Fruit fly (Drosophila melanogaster) Kc167 (cell line): ENCODE measurements around the gene CG31705.

Source experiments
- Myc ChIP-seq: fragments of >200 bp; optimal IDR thresholded peaks from 2 replicates; lab custom pipeline; 2017; ENCODE audit warnings: missing external identifiers
- Sin3A ChIP-seq: fragments of >200 bp; optimal IDR thresholded peaks from 2 replicates; lab custom pipeline; 2018; ENCODE audit warnings: missing external identifiers
- h ChIP-seq: fragments of >200 bp; optimal IDR thresholded peaks from 3 replicates; lab custom pipeline; 2018; ENCODE audit warnings: missing external identifiers
- insv ChIP-seq: fragments of >200 bp; optimal IDR thresholded peaks from 3 replicates; lab custom pipeline; 2018; ENCODE audit warnings: missing external identifiers
- psq ChIP-seq: fragments of >200 bp; optimal IDR thresholded peaks from 2 replicates; lab custom pipeline; 2017; ENCODE audit warnings: missing external identifiers
- ttk ChIP-seq: sonication (Bioruptor generic); optimal IDR thresholded peaks from 2 replicates; lab custom pipeline; 2017; ENCODE audit warnings: missing external identifiers

The CG31705 gene

DNA sequence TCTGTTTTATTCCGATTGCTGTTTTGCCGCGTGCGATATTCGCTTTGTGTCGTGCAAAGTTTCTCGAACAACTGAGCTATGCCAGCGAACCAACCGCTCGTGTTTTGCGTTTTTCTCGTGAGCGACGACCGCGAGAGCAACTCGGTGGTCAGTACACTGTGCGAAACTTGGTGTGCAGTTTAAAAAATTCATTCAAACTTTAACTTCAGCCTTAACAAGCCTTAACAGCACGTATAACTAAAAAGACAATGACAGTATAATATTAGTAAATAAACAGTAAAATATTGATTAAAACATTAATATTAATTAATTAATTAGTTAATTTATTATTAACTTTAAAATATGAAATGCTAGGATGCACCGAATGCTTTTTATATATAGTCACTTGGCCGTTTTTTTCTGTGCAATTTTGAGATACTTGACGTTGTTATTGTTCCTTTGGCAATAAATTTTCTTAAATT lies at the start of gene CG31705:
Gene CG31705 (minus strand): TSS at position 77 of the 461 bp plus-strand sequence.
- TF ChIP-seq h (no peak), Sin3A (lab: Kevin White, UChicago) (no peak), Myc (lab: Kevin White, UChicago) (no peak), ttk (lab: Kevin White, UChicago) (no peak), insv (lab: Kevin White, UChicago) (no peak), psq (lab: Kevin White, UChicago) (no peak)

DNA sequence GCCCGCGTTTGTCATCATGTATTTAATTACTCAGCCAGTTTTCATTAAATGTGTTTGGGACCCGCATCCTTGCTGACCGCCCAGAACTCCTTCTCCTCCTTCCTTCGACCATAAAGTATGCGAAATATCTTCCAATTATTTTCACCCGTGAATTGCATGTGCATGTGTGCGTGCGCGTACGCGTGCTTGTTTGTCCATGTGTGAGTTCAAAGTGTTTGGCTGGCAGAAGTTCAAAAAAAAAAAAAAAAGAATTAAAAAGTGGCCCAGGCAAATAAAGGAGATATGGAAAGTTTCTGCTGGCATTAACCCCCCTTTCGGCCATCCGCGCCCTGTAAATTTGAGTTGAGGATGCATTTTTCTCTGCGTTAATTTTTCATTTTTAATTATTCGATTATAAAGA lies 25.8 kb upstream of the CG31705 start:
- TF ChIP-seq insv (lab: Kevin White, UChicago): no peak
- no peak for TF ChIP-seq Myc (lab: Kevin White, UChicago)
- no peak for TF ChIP-seq h
- no peak for TF ChIP-seq psq (lab: Kevin White, UChicago)

DNA sequence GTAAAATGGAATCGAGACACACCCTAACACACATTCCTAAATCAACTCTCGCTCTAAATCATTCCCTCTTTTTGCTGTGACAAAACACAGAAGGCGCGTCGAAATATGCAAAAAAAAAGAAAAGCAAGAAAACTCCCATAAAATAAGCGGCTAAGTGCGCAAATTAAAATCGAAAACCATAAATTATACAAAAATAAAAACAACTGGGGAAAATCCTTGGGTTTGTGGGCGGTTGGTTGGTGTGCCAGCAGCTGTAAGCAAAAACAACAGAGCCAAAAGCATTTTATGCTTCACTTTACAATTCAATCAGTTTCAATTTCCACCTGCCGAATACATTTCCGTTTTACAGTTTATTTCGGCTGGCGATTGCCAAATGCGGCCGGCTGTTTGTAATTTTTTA lies 7.8 kb upstream of the CG31705 start, which contains the start of gene CG43438:
Gene CG43438 (plus strand): TSS at position 301 of the 400 bp plus-strand sequence.
- TF ChIP-seq h: no peak
- no peak for TF ChIP-seq psq (lab: Kevin White, UChicago)
- no peak for TF ChIP-seq insv (lab: Kevin White, UChicago)
- TF ChIP-seq ttk (lab: Kevin White, UChicago): no peak
- no peak for TF ChIP-seq Sin3A (lab: Kevin White, UChicago)
- no peak for TF ChIP-seq Myc (lab: Kevin White, UChicago)

DNA sequence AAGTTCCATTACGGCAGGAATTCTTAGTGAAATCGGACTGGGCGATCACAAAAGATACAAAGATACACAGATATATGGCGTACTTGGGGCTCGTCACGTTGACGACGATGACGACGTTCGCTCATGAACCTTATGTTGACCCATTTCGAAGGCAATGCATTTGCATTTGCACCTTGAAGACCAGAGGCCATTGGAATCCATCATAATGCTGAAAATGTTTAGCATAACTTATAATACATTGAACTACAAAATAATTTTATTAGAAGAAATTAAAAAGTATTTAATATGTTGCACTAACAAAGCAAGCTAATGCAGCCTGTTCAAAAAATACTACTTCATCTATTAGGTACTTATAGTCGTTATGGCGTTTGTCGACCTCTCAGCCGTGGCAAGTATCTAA lies 3.5 kb upstream of the CG31705 start, which contains the start of gene CG34162:
Gene CG34162 (plus strand): TSS at position 301 of the 400 bp plus-strand sequence.
- TF ChIP-seq Myc (lab: Kevin White, UChicago) (no peak), ttk (lab: Kevin White, UChicago) (no peak), Sin3A (lab: Kevin White, UChicago) (no peak), psq (lab: Kevin White, UChicago) (no peak), h (no peak)

DNA sequence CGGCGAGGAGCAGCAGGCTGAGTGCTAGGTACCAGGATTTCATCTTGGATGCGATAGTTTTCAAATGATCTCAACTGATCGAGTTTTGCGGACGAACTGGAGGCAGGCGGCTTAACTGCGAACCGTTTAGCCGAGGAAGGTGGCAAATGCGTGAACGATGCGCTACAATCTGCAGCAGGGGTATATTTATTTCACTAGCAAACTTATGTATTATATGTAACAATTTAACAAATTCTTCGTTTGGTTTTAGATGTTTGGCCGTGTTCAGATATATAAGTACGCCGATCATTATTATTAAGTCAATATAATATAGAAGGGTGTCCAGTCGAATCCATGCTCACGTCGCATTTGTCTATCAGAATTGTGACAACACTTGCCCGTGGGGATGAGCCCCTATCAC lies 2.9 kb upstream of the CG31705 start, which contains the start of gene CG31706:
Gene CG31706 (minus strand): TSS at position 101 of the 400 bp plus-strand sequence.
- TF ChIP-seq Myc (lab: Kevin White, UChicago): no peak
- TF ChIP-seq h: no peak
- TF ChIP-seq insv (lab: Kevin White, UChicago): no peak
- TF ChIP-seq Sin3A (lab: Kevin White, UChicago): no peak
- no peak for TF ChIP-seq ttk (lab: Kevin White, UChicago)
- TF ChIP-seq psq (lab: Kevin White, UChicago): no peak

DNA sequence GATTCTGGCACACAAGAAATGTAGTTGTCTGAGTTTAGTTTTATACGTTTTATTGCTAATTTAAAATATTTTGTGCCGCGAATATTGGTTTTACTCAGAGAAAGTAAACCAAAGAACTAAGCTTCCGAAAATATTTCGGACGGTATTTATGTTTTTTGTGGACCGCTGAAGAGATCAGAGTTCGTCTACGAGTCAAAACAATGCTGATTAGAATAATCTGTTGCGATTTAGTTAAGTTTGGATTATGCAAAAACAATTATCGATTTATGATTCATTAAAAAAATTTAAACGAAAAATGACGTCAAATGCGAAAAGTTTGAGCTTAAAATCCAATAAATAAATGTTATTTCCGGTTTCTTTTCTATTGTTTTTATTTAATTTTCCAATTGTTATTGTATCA lies 5.3 kb downstream of the CG31705 start, which contains the start of gene CG43153:
Gene CG43153 (minus strand): TSS at position 101 of the 400 bp plus-strand sequence.
- TF ChIP-seq psq (lab: Kevin White, UChicago): no peak

DNA sequence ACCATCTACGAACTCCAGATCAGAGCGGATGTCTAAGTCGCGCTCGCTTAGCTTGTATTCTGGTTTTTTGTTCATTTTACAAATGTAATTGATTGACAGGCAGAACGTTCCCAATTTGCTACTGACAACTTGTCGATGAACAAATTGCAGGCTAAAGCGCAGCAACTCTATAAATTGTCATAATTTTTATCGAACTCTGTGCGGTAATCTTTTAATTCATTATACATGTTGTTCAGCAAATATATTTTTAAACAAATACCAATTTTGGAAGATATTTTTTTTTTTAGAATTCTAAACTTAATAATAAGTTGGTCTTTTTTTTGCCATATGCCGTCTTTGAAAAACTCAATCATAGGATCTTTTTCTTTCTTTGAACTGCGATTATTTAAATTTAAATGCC lies 6.8 kb downstream of the CG31705 start, which contains the start of gene CG14930:
Gene CG14930 (minus strand): TSS at position 101 of the 400 bp plus-strand sequence.
- no peak for TF ChIP-seq ttk (lab: Kevin White, UChicago)
- no peak for TF ChIP-seq h
- no peak for TF ChIP-seq Myc (lab: Kevin White, UChicago)
- no peak for TF ChIP-seq Sin3A (lab: Kevin White, UChicago)
- no peak for TF ChIP-seq psq (lab: Kevin White, UChicago)
- TF ChIP-seq insv (lab: Kevin White, UChicago): no peak

DNA sequence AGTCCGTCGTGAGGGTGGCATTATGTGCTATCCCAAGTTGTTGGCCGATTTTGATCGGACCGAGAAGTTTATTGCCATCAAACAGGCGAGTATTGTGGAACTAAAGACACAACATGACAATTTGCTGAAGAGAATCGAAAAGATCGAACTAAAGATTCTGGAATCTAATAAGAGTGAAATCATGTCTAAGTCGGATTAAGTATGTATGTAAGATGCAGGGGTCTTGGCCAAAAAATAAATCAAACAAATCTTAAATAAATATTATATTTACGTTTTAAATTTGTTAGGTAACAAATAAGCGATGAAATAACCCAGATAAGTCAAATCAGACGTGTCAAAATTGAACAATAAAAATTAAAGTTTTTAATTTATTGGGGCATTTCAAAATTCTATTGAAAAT lies 8.5 kb downstream of the CG31705 start, which contains the start of gene CG14929:
Gene CG14929 (plus strand): TSS at position 301 of the 400 bp plus-strand sequence.
- no peak for TF ChIP-seq insv (lab: Kevin White, UChicago)
- no peak for TF ChIP-seq h
- TF ChIP-seq ttk (lab: Kevin White, UChicago): no peak
- no peak for TF ChIP-seq Sin3A (lab: Kevin White, UChicago)
- no peak for TF ChIP-seq Myc (lab: Kevin White, UChicago)

DNA sequence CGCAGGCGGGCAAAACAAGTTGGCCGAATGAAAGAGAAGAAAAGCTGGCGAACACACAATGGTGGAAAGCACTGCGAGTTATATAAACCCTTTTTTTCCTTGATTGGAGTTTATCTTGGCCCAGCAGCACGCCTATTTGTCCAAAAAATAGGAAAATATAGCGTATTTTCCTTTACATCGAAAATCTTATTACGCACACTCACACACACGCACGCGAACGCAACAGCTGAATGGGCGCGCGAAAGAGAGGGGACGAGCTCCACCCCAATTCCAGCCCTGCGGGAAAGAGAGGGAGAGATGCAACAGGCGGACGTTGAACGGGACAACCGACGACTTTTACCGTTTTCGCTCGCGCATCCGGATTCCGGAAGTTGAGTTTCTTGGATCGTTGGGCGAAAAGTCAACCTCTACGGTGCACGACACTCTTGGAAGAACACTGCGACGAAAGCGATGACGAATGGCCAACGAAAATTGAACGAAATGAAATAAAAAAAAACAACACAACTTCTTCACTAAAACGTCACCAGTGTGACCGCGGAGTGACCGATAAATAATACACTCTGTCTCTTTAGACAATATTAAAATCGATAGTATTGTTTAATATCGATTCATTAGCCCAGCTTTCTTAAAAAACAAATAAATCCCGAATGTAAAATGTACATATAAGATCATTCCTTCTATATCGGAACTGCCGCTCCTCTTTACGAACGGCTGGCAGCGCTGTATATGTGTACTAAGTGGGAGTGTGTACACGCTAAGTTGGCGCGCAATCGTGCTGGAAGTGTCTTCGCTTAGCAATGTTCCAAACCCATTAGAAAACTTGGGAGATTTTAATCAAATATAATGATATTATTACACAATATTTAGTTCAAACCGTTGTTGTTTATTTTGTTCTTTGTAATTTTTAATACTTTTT lies 11.2 kb downstream of the CG31705 start, which contains the start of the genes Dlg5 and CG4970:
Gene Dlg5 (minus strand): TSS at position 556 of the 916 bp plus-strand sequence.
Gene CG4970 (plus strand): TSS at position 866 of the 916 bp plus-strand sequence.
- TF ChIP-seq Sin3A (lab: Kevin White, UChicago): no peak
- no peak for TF ChIP-seq insv (lab: Kevin White, UChicago)
- TF ChIP-seq h: no peak
- TF ChIP-seq Myc (lab: Kevin White, UChicago): no peak

DNA sequence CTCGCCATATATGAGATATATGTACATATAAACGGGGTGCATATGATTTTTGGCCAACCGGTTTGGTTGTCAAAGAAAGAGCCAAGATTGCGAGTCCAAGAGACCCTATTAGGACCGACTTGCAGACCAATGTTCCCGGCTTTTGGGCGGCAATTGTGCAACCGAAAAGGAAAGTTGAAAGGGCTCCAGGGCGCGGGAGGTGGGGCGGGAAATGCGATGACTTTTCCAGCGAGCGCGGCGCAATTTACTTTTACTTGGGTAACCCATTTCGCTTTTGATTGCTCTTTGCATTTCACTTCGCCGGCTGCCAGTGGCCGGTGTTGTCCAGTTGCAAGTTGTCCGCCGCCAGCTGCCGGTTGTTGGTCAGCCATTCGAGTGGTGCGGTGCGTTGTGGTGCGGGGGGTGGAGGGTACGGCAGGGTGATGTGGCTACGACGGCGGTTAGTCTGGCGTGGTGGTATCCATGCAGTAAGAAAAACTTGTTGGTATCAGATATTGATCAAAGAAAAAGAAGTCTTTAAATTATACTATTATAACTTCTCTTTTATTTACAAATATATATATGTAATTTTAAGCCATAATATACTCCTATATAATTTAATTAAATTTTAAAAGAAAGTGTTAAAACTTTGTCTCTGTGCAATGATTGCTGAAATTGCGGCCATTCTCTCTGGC lies 23.0 kb downstream of the CG31705 start:
- no peak for TF ChIP-seq psq (lab: Kevin White, UChicago)

DNA sequence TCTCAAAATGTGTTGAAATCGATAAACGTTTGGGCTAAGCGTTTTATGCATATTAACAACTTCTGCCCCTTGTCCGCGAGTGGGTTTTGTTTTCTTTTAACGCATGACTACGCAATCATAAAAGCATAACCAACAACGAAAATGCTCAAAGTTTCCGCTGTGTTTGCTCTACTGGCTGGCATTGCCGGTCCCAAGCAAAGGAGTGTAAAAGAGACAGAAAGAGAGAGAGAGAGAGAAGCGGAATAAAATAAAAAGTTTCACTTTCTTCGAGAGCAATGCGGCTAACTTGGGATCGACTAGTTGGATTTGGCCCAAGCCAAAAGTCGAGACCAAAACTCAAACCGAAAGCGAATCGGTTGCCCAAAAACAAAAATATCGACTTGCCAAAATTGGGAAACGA lies 25.3 kb downstream of the CG31705 start:
- TF ChIP-seq insv (lab: Kevin White, UChicago) (no peak), psq (lab: Kevin White, UChicago) (no peak), Sin3A (lab: Kevin White, UChicago) (no peak)
